Worm (Caenorhabditis elegans) whole organism, late embryonic: ENCODE data around the gene R07B7.9.

Source experiments
- C08G9.2 ChIP-seq: sonication (generic microtip); optimal IDR thresholded peaks from 2 replicates; lab custom pipeline; 2016; ENCODE audit warnings: mild to moderate bottlenecking, missing genetic modification characterization, moderate library complexity, missing compliant biosample characterization
- ama-1 ChIP-seq: fragments of 150-350 bp; optimal IDR thresholded peaks from 2 replicates; lab custom pipeline; 2014
- ceh-30 ChIP-seq: fragments of 150-350 bp; optimal IDR thresholded peaks from 2 replicates; lab custom pipeline; 2014; ENCODE audit warnings: missing biosample characterization, missing genetic modification characterization
- pha-2 ChIP-seq: sonication (generic microtip); optimal IDR thresholded peaks from 2 replicates; lab custom pipeline; 2017; ENCODE audit warnings: mild to moderate bottlenecking, missing genetic modification characterization, missing compliant biosample characterization
- unc-55 ChIP-seq: sonication (generic microtip); optimal IDR thresholded peaks from 2 replicates; lab custom pipeline; 2017; ENCODE audit warnings: missing biosample characterization, missing genetic modification reagents, missing genetic modification characterization

ce11 chrV:12095865-12096264 lies 15.7 kb upstream of the R07B7.9 start, which contains the start of gene nhr-207:
- no peak for TF ChIP-seq C08G9.2 (tag; lab: Kevin White, UChicago)
- TF ChIP-seq unc-55 (GFP tag; lab: Kevin White, UChicago) = no peak
- no peak for TF ChIP-seq ceh-30 (tag; lab: Kevin White, UChicago)
- TF ChIP-seq pha-2 = no peak
- no peak for TF ChIP-seq ama-1
